Worm (Caenorhabditis elegans): ENCODE measurements around the gene mrp-3.

ce11 chrX:15919372-15919771 is 19.8 kb downstream of the mrp-3 start, which contains the start of gene F31B9.7:
- TF ChIP-seq flt-1 (GFP tag; IDR thresholded peaks at IDR 0.05) (no peak), ref-1 (GFP tag; conservative IDR thresholded peaks at IDR 0.05) (no peak), tab-1 (GFP tag; IDR thresholded peaks at IDR 0.05) (no peak), ztf-23 (GFP tag; IDR thresholded peaks at IDR 0.05) (no peak), cog-1 (tag; optimal IDR thresholded peaks at IDR 0.05) (no peak)
